Worm (Caenorhabditis elegans) whole organism, midembryonic: ENCODE data around the gene str-151.

Experiments
- cog-1 ChIP-seq: sonication (generic microtip); optimal IDR thresholded peaks from 2 replicates; lab custom pipeline; 2016; ENCODE audit warnings: missing genetic modification characterization, missing compliant biosample characterization
- med-1 ChIP-seq: sonication (generic microtip); optimal IDR thresholded peaks from 2 replicates; lab custom pipeline; 2017; ENCODE audit warnings: missing genetic modification characterization, mild to moderate bottlenecking, missing compliant biosample characterization, antibody characterized with exemption, missing genetic modification reagents; ENCODE audit not compliant: insufficient read depth

- TF ChIP-seq med-1 (GFP tag; lab: Kevin White, UChicago): no peak
- TF ChIP-seq cog-1 (tag; lab: Kevin White, UChicago): no peak
These were observed 19.3 kb downstream of the str-151 start, which contains the start of gene cpl-1 for ce11 chrV:16595140-16595791.
